Worm (Caenorhabditis elegans) whole organism, L4 larva: Measurements from ENCODE around the gene lron-3.
A peak's percentile ranks its signal among the peaks of the same experiment; 100 is the strongest.

ENCODE experiments used
- aha-1 ChIP-seq: fragments of 150-350 bp; peaks from one replicate; lab custom pipeline; 2014; ENCODE audit warnings: missing biosample characterization, missing genetic modification characterization
- attf-4 ChIP-seq: sonication (generic microtip); optimal IDR thresholded peaks from 3 replicates; lab custom pipeline; 2017; ENCODE audit warnings: missing biosample characterization, missing genetic modification characterization
- ceh-20 ChIP-seq: fragments of 200-800 bp; sonication (Bioruptor generic); IDR thresholded peaks from 2 replicates; pipeline ENCODE4 v1.3.6; 2022; ENCODE audit warnings: missing genetic modification reagents, missing genetic modification characterization, missing compliant biosample characterization
- ceh-44 ChIP-seq: fragments of 200-800 bp; sonication (Bioruptor generic); IDR thresholded peaks from 2 replicates; pipeline ENCODE4 v1.3.6; 2022; ENCODE audit warnings: missing genetic modification reagents, missing genetic modification characterization, missing compliant biosample characterization
- ces-1 ChIP-seq: fragments of 150-350 bp; sonication (generic microtip); optimal IDR thresholded peaks from 4 replicates; lab custom pipeline; 2014; ENCODE audit warnings: missing biosample characterization, missing genetic modification reagents, missing genetic modification characterization
- ctbp-1 ChIP-seq: fragments of 200-800 bp; sonication (Bioruptor generic); IDR thresholded peaks from 2 replicates; pipeline ENCODE4 v1.3.6; 2022; ENCODE audit warnings: missing genetic modification reagents, missing genetic modification characterization, missing compliant biosample characterization
- daf-16 ChIP-seq, 3 experiments: sonication (generic microtip); optimal IDR thresholded peaks; 2 replicates each; lab custom pipeline; 2016 to 2017; ENCODE audit warnings: missing genetic modification characterization in 3 of 3, missing genetic modification reagents in 3 of 3, mild to moderate bottlenecking in 2 of 3, missing compliant biosample characterization in 2 of 3, missing biosample characterization in 1 of 3, moderate library complexity in 1 of 3
- daf-19 ChIP-seq: fragments of 200-800 bp; sonication (Bioruptor generic); conservative IDR thresholded peaks from 2 replicates; pipeline ENCODE4 v1.3.6; 2022; ENCODE audit warnings: missing genetic modification characterization, missing compliant biosample characterization
- dmd-6 ChIP-seq: fragments of 200-800 bp; sonication (Bioruptor generic); IDR thresholded peaks from 2 replicates; pipeline ENCODE4 v1.3.6; 2022; ENCODE audit warnings: missing genetic modification reagents, missing genetic modification characterization, missing compliant biosample characterization
- dmd-9 ChIP-seq: fragments of 200-800 bp; sonication (Bioruptor generic); IDR thresholded peaks from 2 replicates; pipeline ENCODE4 v1.3.6; 2022; ENCODE audit warnings: missing genetic modification reagents, missing genetic modification characterization, missing compliant biosample characterization
- dve-1 ChIP-seq: sonication (generic microtip); optimal IDR thresholded peaks from 2 replicates; lab custom pipeline; 2017; ENCODE audit warnings: antibody characterized with exemption, mild to moderate bottlenecking, missing genetic modification characterization, missing compliant biosample characterization; ENCODE audit not compliant: insufficient read depth
- fkh-10 ChIP-seq: fragments of 150-350 bp; optimal IDR thresholded peaks from 2 replicates; lab custom pipeline; 2014; ENCODE audit warnings: missing biosample characterization, missing genetic modification reagents, missing genetic modification characterization
- fos-1 ChIP-seq: fragments of 150-350 bp; optimal IDR thresholded peaks from 2 replicates; lab custom pipeline; 2014; ENCODE audit warnings: missing biosample characterization, missing genetic modification characterization
- gei-8 ChIP-seq: fragments of 200-800 bp; sonication (Bioruptor generic); optimal IDR thresholded peaks from 2 replicates; lab custom pipeline; 2018; ENCODE audit warnings: mild to moderate bottlenecking, missing genetic modification characterization, missing compliant biosample characterization
- hif-1 ChIP-seq, 2 experiments: sonication (generic microtip); optimal IDR thresholded peaks; 2 replicates each; lab custom pipeline; 2016 to 2017; ENCODE audit warnings: missing compliant biosample characterization in 2 of 2, missing genetic modification characterization in 2 of 2, missing genetic modification reagents in 2 of 2, missing genotype in 2 of 2, mild to moderate bottlenecking in 1 of 2
- hlh-11 ChIP-seq: fragments of 200-800 bp; sonication (Bioruptor generic); optimal IDR thresholded peaks from 2 replicates; lab custom pipeline; 2018; ENCODE audit warnings: mild to moderate bottlenecking, missing genetic modification characterization, missing compliant biosample characterization
- hlh-30 ChIP-seq: sonication (generic microtip); optimal IDR thresholded peaks from 2 replicates; lab custom pipeline; 2017; ENCODE audit warnings: antibody characterized with exemption, mild to moderate bottlenecking, missing genetic modification characterization, missing compliant biosample characterization; ENCODE audit not compliant: insufficient read depth
- hmg-1.1 ChIP-seq: fragments of 200-800 bp; sonication (Bioruptor generic); IDR thresholded peaks from 2 replicates; pipeline ENCODE4 v1.3.6; 2022; ENCODE audit warnings: missing genetic modification reagents, missing genetic modification characterization, missing compliant biosample characterization
- lir-3 ChIP-seq: sonication (generic microtip); optimal IDR thresholded peaks from 2 replicates; lab custom pipeline; 2016; ENCODE audit warnings: mild to moderate bottlenecking, missing genetic modification characterization, missing compliant biosample characterization
- lsy-2 ChIP-seq, 2 experiments: fragments of 150-350 bp in 1 of 2; sonication (generic microtip) in 1 of 2; optimal IDR thresholded peaks; 2 replicates each; lab custom pipeline; 2014 to 2017; ENCODE audit warnings: missing biosample characterization in 2 of 2, missing genetic modification characterization in 2 of 2
- madf-9 ChIP-seq: fragments of 200-800 bp; sonication (Bioruptor generic); conservative IDR thresholded peaks from 2 replicates; pipeline ENCODE4 v1.3.6; 2022; ENCODE audit warnings: missing genetic modification reagents, missing genetic modification characterization, missing compliant biosample characterization
- mdl-1 ChIP-seq, 2 experiments: fragments of 150-350 bp in 1 of 2; sonication (generic microtip) in 1 of 2; optimal IDR thresholded peaks; 2 replicates each; lab custom pipeline; 2014 to 2017; ENCODE audit warnings: missing biosample characterization in 2 of 2, missing genetic modification characterization in 2 of 2
- mep-1 ChIP-seq: fragments of 150-350 bp; sonication (generic microtip); optimal IDR thresholded peaks from 3 replicates; lab custom pipeline; 2014; ENCODE audit warnings: missing biosample characterization, missing genetic modification characterization
- mes-2 ChIP-seq: sonication (generic microtip); optimal IDR thresholded peaks from 2 replicates; lab custom pipeline; 2016; ENCODE audit warnings: missing genotype, mild to moderate bottlenecking, missing genetic modification characterization, missing compliant biosample characterization; ENCODE audit not compliant: poor library complexity, severe bottlenecking
- mxl-3 ChIP-seq: fragments of 200-800 bp; sonication (Bioruptor generic); optimal IDR thresholded peaks from 2 replicates; lab custom pipeline; 2018; ENCODE audit warnings: mild to moderate bottlenecking, missing genetic modification characterization, missing compliant biosample characterization
- nhr-11 ChIP-seq: fragments of 150-350 bp; optimal IDR thresholded peaks from 2 replicates; lab custom pipeline; 2014; ENCODE audit warnings: missing biosample characterization, missing genetic modification characterization
- nhr-111 ChIP-seq: fragments of 200-800 bp; sonication (Bioruptor generic); optimal IDR thresholded peaks from 2 replicates; lab custom pipeline; 2018; ENCODE audit warnings: mild to moderate bottlenecking, missing genetic modification characterization, missing compliant biosample characterization
- nhr-6 ChIP-seq: fragments of 150-350 bp; optimal IDR thresholded peaks from 2 replicates; lab custom pipeline; 2014; ENCODE audit warnings: missing biosample characterization, missing genetic modification characterization
- rbr-2 ChIP-seq: sonication (generic microtip); optimal IDR thresholded peaks from 2 replicates; lab custom pipeline; 2016; ENCODE audit warnings: missing genotype, missing genetic modification characterization, missing compliant biosample characterization
- set-16 ChIP-seq: fragments of 200-800 bp; sonication (Bioruptor generic); IDR thresholded peaks from 2 replicates; pipeline ENCODE4 v1.3.6; 2022; ENCODE audit warnings: missing genetic modification reagents, missing genetic modification characterization, missing compliant biosample characterization
- skn-1 ChIP-seq: fragments of 150-350 bp; optimal IDR thresholded peaks from 2 replicates; lab custom pipeline; 2014; ENCODE audit warnings: missing biosample characterization, missing genetic modification characterization
- spr-1 ChIP-seq: sonication (generic microtip); optimal IDR thresholded peaks from 2 replicates; lab custom pipeline; 2016; ENCODE audit warnings: mild to moderate bottlenecking, missing genetic modification characterization, missing compliant biosample characterization
- unc-62 ChIP-seq, 3 experiments: fragments of 150-350 bp in 1 of 3; sonication (generic microtip); optimal IDR thresholded peaks in 2 of 3; peaks in 1 of 3; 1 replicate in 1 of 3; 2 replicates in 2 of 3; lab custom pipeline; 2014 to 2017; ENCODE audit warnings: missing biosample characterization in 3 of 3, missing genetic modification characterization in 3 of 3, missing genetic modification reagents in 3 of 3, missing genotype in 1 of 3
- zag-1 ChIP-seq: fragments of 150-350 bp; optimal IDR thresholded peaks from 2 replicates; lab custom pipeline; 2014; ENCODE audit warnings: missing biosample characterization, missing genetic modification characterization
- zfp-2 ChIP-seq: sonication (generic microtip); optimal IDR thresholded peaks from 2 replicates; lab custom pipeline; 2016; ENCODE audit warnings: mild to moderate bottlenecking, missing genetic modification characterization, missing compliant biosample characterization
- zip-11 ChIP-seq: fragments of 200-800 bp; sonication (Bioruptor generic); IDR thresholded peaks from 2 replicates; pipeline ENCODE4 v1.3.6; 2022; ENCODE audit warnings: missing genetic modification characterization, missing compliant biosample characterization

lron-3 gene

DNA sequence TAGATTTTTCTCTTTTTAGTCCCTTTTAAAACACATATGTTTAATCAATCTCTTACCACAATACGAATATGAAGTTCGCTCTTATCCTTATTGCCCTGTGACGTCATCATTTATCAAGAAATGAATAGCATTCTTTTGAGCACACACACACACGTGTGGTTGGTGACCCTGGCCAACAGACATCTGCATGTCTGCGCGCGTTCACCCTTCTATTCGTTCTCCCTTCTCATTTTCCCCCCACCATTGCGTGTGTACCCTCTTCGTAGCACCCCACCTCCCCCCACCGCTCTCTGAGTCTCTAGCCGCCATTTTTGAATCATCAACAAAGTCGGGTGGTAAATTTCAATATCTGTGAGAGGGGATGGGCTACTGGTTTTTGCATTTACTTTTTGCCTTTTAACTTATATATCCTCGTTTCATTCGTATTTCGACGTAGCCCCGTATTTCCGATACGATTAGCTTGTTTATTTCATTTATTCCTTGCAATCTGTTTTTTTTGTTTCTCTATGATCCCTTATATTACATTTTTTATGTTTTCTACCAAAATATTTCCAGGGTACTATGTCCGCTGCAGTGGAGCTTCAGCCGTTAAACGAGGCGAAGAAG, 42.9 kb upstream of the lron-3 start, which contains the start of gene ent-2:
Gene ent-2, plus strand, starts transcription at position 556 of the 606 bp plus-strand sequence.
- TF ChIP-seq lsy-2 (tag; optimal IDR thresholded peaks at IDR 0.05; lab: Kevin White, UChicago) = peak in 1 of 2 experiments; percentile 40
- TF ChIP-seq fos-1 (tag; lab: Kevin White, UChicago) = no peak
- TF ChIP-seq gei-8 (GFP tag; lab: Kevin White, UChicago) = no peak
- peak; percentile 71 for TF ChIP-seq fkh-10 (GFP tag; lab: Kevin White, UChicago)
- peak; percentile 16 for TF ChIP-seq rbr-2 (tag; lab: Kevin White, UChicago)
- peak; percentile 52 for TF ChIP-seq hlh-30 (tag; lab: Kevin White, UChicago)
- TF ChIP-seq mep-1 (tag; lab: Kevin White, UChicago) = peak; percentile 68
- no peak for TF ChIP-seq dve-1 (tag; lab: Kevin White, UChicago)
- TF ChIP-seq dmd-6 = peak; percentile 19; the same call in 1 of the 2 replicates
- TF ChIP-seq skn-1 = no peak
- TF ChIP-seq set-16 (GFP tag; lab: Robert Waterston, UW) = 0 out of 2 replicates have a peak, but pooled peaks have one; percentile 13
- TF ChIP-seq ceh-44 = no peak
- peak; percentile 17 for TF ChIP-seq nhr-11 (tag; lab: Kevin White, UChicago)
- no peak for TF ChIP-seq ceh-20 (GFP tag; lab: Robert Waterston, UW)
- TF ChIP-seq hlh-11 (tag; lab: Kevin White, UChicago) = no peak
- no peak for TF ChIP-seq zip-11 (GFP tag; lab: Robert Waterston, UW)
- TF ChIP-seq nhr-6 (tag; lab: Kevin White, UChicago) = peak; percentile 64
- peak; percentile 50 for TF ChIP-seq mxl-3 (GFP tag; lab: Kevin White, UChicago)
- TF ChIP-seq mdl-1 (tag; optimal IDR thresholded peaks at IDR 0.05; lab: Kevin White, UChicago) = peak in 1 of 2 experiments; percentile 84
- peak; percentile 13 for TF ChIP-seq aha-1 (tag; lab: Kevin White, UChicago)
- TF ChIP-seq spr-1 (tag; lab: Kevin White, UChicago) = no peak
- no peak for TF ChIP-seq daf-19 (GFP tag; lab: Robert Waterston, UW)
- no peak for TF ChIP-seq ces-1 (GFP tag; lab: Kevin White, UChicago)
- TF ChIP-seq unc-62 (GFP tag; optimal IDR thresholded peaks at IDR 0.05 in 1 of 2; lab: Kevin White, UChicago) = no peak
- no peak for TF ChIP-seq unc-62 (tag; optimal IDR thresholded peaks at IDR 0.05; lab: Kevin White, UChicago)
- no peak for TF ChIP-seq zag-1
- no peak for TF ChIP-seq attf-4
- peak in 1 of 2 experiments; percentile 1 for TF ChIP-seq hif-1 (tag; optimal IDR thresholded peaks at IDR 0.05; lab: Kevin White, UChicago)
- TF ChIP-seq madf-9 = no peak
- TF ChIP-seq hmg-1.1 (GFP tag; lab: Robert Waterston, UW) = peak; percentile 70
- no peak for TF ChIP-seq zfp-2
- no peak for TF ChIP-seq mes-2 (tag; lab: Kevin White, UChicago)

DNA sequence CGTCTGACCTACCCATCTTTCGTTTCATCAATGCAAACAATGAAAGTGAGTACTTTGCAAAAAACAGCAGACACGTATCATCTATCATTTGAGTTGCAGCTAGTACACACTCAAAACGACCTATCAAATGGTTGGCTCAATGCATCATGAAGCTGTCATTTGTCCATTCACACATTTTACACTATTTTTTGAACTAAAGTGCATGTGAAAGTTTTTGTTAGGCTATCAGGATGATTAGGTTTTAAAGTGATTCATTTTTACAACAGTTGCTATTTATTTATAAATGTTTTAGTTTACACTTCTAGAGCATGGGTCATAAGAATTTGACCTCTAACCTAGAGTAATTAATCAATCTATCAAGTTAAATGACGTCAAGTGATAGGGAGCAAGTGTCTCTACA, 42.2 kb upstream of the lron-3 start:
- no peak for TF ChIP-seq ctbp-1 (GFP tag; lab: Robert Waterston, UW)
- peak in 1 of 2 experiments; percentile 78 for TF ChIP-seq daf-16 (GFP tag; optimal IDR thresholded peaks at IDR 0.05; lab: Kevin White, UChicago)
- no peak for TF ChIP-seq daf-16 (tag; optimal IDR thresholded peaks at IDR 0.05; lab: Kevin White, UChicago)
- TF ChIP-seq lir-3 (tag; lab: Kevin White, UChicago) = no peak
- no peak for TF ChIP-seq set-16 (GFP tag; lab: Robert Waterston, UW)
- TF ChIP-seq nhr-11 (tag; lab: Kevin White, UChicago) = no peak
- peak in 1 of 2 experiments; percentile 70 for TF ChIP-seq unc-62 (GFP tag; optimal IDR thresholded peaks at IDR 0.05 in 1 of 2; lab: Kevin White, UChicago)
- TF ChIP-seq unc-62 (tag; optimal IDR thresholded peaks at IDR 0.05; lab: Kevin White, UChicago) = no peak
- no peak for TF ChIP-seq dmd-9 (GFP tag; lab: Robert Waterston, UW)
- 0 out of 2 replicates have a peak, but pooled peaks have one; percentile 19 for TF ChIP-seq dmd-6
- TF ChIP-seq nhr-111 = no peak
- no peak for TF ChIP-seq zag-1
